Fruit fly (Drosophila melanogaster): ENCODE data around the gene Rev1.

The Rev1 gene

dm6 chr3L:636434-636833 lies 17.7 kb upstream of the Rev1 start (continued):
- TF ChIP-seq ind (GFP tag; optimal IDR thresholded peaks at IDR 0.05) (peak; percentile 69), CG7987 (GFP tag; optimal IDR thresholded peaks at IDR 0.05) (no peak), CG9727 (GFP tag; optimal IDR thresholded peaks at IDR 0.05) (peak; percentile 47), CG10431 (GFP tag; optimal IDR thresholded peaks at IDR 0.05) (no peak), esg (GFP tag; conservative IDR thresholded peaks at IDR 0.05) (peak; percentile 63), CG7786 (GFP tag; optimal IDR thresholded peaks at IDR 0.05) (no peak), Sox102F (GFP tag; optimal IDR thresholded peaks at IDR 0.05) (peak; percentile 85), fd3F (GFP tag; optimal IDR thresholded peaks at IDR 0.05) (no peak), scrt (GFP tag; optimal IDR thresholded peaks at IDR 0.05) (no peak), Nf-YB (GFP tag; optimal IDR thresholded peaks at IDR 0.05) (peak; percentile 37), CG2129 (GFP tag; IDR thresholded peaks at IDR 0.05; ENCODE audit: partially characterized antibody) (no peak), CG5180 (GFP tag; optimal IDR thresholded peaks at IDR 0.05) (peak; percentile 15), CG3281 (GFP tag; optimal IDR thresholded peaks at IDR 0.05) (no peak), CG10543 (GFP tag; optimal IDR thresholded peaks at IDR 0.05) (no peak), kay (GFP tag; optimal IDR thresholded peaks at IDR 0.05) (peak; percentile 40), MTF-1 (GFP tag; optimal IDR thresholded peaks at IDR 0.05; ENCODE audit: borderline replicate concordance) (peak; percentile 2), cad (GFP tag; optimal IDR thresholded peaks at IDR 0.05) (no peak), CG12155 (GFP tag; optimal IDR thresholded peaks at IDR 0.05) (peak; percentile 28), CG31388 (GFP tag; optimal IDR thresholded peaks at IDR 0.05) (peak; percentile 1), ken (GFP tag; IDR thresholded peaks at IDR 0.05) (peak; percentile 67; the same call in 2 of the 3 replicates), sima (GFP tag; optimal IDR thresholded peaks at IDR 0.05) (no peak), CG17829 (tag; optimal IDR thresholded peaks at IDR 0.05) (peak; percentile 72), pfk (GFP tag; optimal IDR thresholded peaks at IDR 0.05) (no peak), CG8944 (GFP tag; optimal IDR thresholded peaks at IDR 0.05) (peak; percentile 15), Bdp1 (GFP tag; optimal IDR thresholded peaks at IDR 0.05) (peak; percentile 20), Fer1 (GFP tag; optimal IDR thresholded peaks at IDR 0.05) (no peak), CG18764 (GFP tag; optimal IDR thresholded peaks at IDR 0.05) (peak; percentile 16), PHDP (tag; optimal IDR thresholded peaks at IDR 0.05) (peak; percentile 69), corto (GFP tag; optimal IDR thresholded peaks at IDR 0.05) (no peak), CG8359 (GFP tag; optimal IDR thresholded peaks at IDR 0.05; ENCODE audit: borderline replicate concordance) (peak; percentile 32), fd64A (GFP tag; optimal IDR thresholded peaks at IDR 0.05) (peak; percentile 47), CG9876 (GFP tag; optimal IDR thresholded peaks at IDR 0.05) (no peak), Asciz (GFP tag; optimal IDR thresholded peaks at IDR 0.05) (peak; percentile 58), CG8089 (GFP tag; optimal IDR thresholded peaks at IDR 0.05) (peak; percentile 37), CG1647 (GFP tag; optimal IDR thresholded peaks at IDR 0.05) (no peak), CG18619 (GFP tag; optimal IDR thresholded peaks at IDR 0.05) (peak; percentile 40), CG13424 (tag; optimal IDR thresholded peaks at IDR 0.05) (peak; percentile 42), eve (GFP tag; optimal IDR thresholded peaks at IDR 0.05) (peak in 1 of 2 experiments; percentile 64), org-1 (GFP tag; optimal IDR thresholded peaks at IDR 0.05) (peak; percentile 54), CG4820 (GFP tag; optimal IDR thresholded peaks at IDR 0.05) (peak; percentile 71), gcm2 (GFP tag; optimal IDR thresholded peaks at IDR 0.05) (peak; percentile 17), CG16779 (GFP tag; IDR thresholded peaks at IDR 0.05) (no peak), croc (GFP tag; conservative IDR thresholded peaks at IDR 0.05) (peak; percentile 50), fu2 (GFP tag; optimal IDR thresholded peaks at IDR 0.05) (peak; percentile 19), btn (GFP tag; optimal IDR thresholded peaks at IDR 0.05) (peak; percentile 27), CG13296 (GFP tag; optimal IDR thresholded peaks at IDR 0.05) (no peak), CG7556 (GFP tag; optimal IDR thresholded peaks at IDR 0.05) (peak; percentile 27), so (GFP tag; IDR thresholded peaks at IDR 0.05) (peak; percentile 40; the same call in 1 of the 3 replicates), nerfin-1 (tag; optimal IDR thresholded peaks at IDR 0.05) (peak; percentile 36), tio (GFP tag; optimal IDR thresholded peaks at IDR 0.05) (peak; percentile 58), Myb (GFP tag; optimal IDR thresholded peaks at IDR 0.05) (peak; percentile 2)
